Worm (Caenorhabditis elegans) whole organism, mixed stage, embryonic: ENCODE measurements around the gene dcs-1.

Experiments
- M03D4.4 ChIP-seq: sonication (generic microtip); optimal IDR thresholded peaks from 2 replicates; lab custom pipeline; 2017; ENCODE audit warnings: mild to moderate bottlenecking, missing genetic modification characterization, missing compliant biosample characterization
- bed-3 ChIP-seq: fragments of 200-800 bp; sonication (Bioruptor generic); optimal IDR thresholded peaks from 3 replicates; lab custom pipeline; 2018; ENCODE audit warnings: mild to moderate bottlenecking, missing genetic modification characterization, moderate library complexity, missing compliant biosample characterization
- blmp-1 ChIP-seq: fragments of 150-350 bp; optimal IDR thresholded peaks from 2 replicates; lab custom pipeline; 2014; ENCODE audit warnings: missing biosample characterization, missing genetic modification characterization
- ceh-39 ChIP-seq: fragments of 150-350 bp; optimal IDR thresholded peaks from 2 replicates; lab custom pipeline; 2014; ENCODE audit warnings: missing biosample characterization, missing genetic modification characterization
- ceh-43 ChIP-seq: fragments of 200-800 bp; sonication (Bioruptor generic); optimal IDR thresholded peaks from 2 replicates; lab custom pipeline; 2018; ENCODE audit warnings: mild to moderate bottlenecking, missing genetic modification characterization, moderate library complexity, missing compliant biosample characterization
- ceh-83 ChIP-seq: fragments of 200-800 bp; sonication (Bioruptor generic); optimal IDR thresholded peaks from 2 replicates; lab custom pipeline; 2018; ENCODE audit warnings: mild to moderate bottlenecking, missing genetic modification characterization, missing compliant biosample characterization
- ces-1 ChIP-seq: fragments of 150-350 bp; optimal IDR thresholded peaks from 2 replicates; lab custom pipeline; 2014; ENCODE audit warnings: missing biosample characterization, missing genetic modification reagents, missing genetic modification characterization
- drap-1 ChIP-seq: fragments of 200-800 bp; sonication (Bioruptor generic); optimal IDR thresholded peaks from 3 replicates; lab custom pipeline; 2018; ENCODE audit warnings: mild to moderate bottlenecking, missing genetic modification characterization, missing compliant biosample characterization
- elt-1 ChIP-seq: sonication (generic microtip); optimal IDR thresholded peaks from 2 replicates; lab custom pipeline; 2017; ENCODE audit warnings: missing genetic modification characterization, mild to moderate bottlenecking, missing compliant biosample characterization, antibody characterized with exemption, moderate library complexity, borderline replicate concordance; ENCODE audit not compliant: insufficient read depth
- elt-3 ChIP-seq: fragments of 150-350 bp; optimal IDR thresholded peaks from 2 replicates; lab custom pipeline; 2014; ENCODE audit warnings: missing biosample characterization, missing genetic modification characterization
- flh-1 ChIP-seq: fragments of 200-800 bp; sonication (Bioruptor generic); optimal IDR thresholded peaks from 2 replicates; lab custom pipeline; 2018; ENCODE audit warnings: mild to moderate bottlenecking, missing genetic modification characterization, moderate library complexity, missing compliant biosample characterization
- ham-2 ChIP-seq: fragments of 200-800 bp; sonication (Bioruptor generic); optimal IDR thresholded peaks from 2 replicates; lab custom pipeline; 2018; ENCODE audit warnings: mild to moderate bottlenecking, missing genetic modification characterization, missing compliant biosample characterization
- hlh-1 ChIP-seq: fragments of 150-350 bp; optimal IDR thresholded peaks from 2 replicates; lab custom pipeline; 2014; ENCODE audit warnings: missing biosample characterization, missing genetic modification reagents, missing genetic modification characterization
- lin-13 ChIP-seq: fragments of 150-350 bp; optimal IDR thresholded peaks from 2 replicates; lab custom pipeline; 2014; ENCODE audit warnings: missing biosample characterization, missing genetic modification characterization
- lin-32 ChIP-seq: fragments of 200-800 bp; sonication (Bioruptor generic); optimal IDR thresholded peaks from 2 replicates; lab custom pipeline; 2018; ENCODE audit warnings: mild to moderate bottlenecking, missing genetic modification characterization, missing compliant biosample characterization
- lsy-2 ChIP-seq: fragments of 150-350 bp; optimal IDR thresholded peaks from 2 replicates; lab custom pipeline; 2014; ENCODE audit warnings: missing biosample characterization, missing genetic modification characterization
- mab-5 ChIP-seq: fragments of 150-350 bp; optimal IDR thresholded peaks from 2 replicates; lab custom pipeline; 2014; ENCODE audit warnings: missing biosample characterization, missing genetic modification characterization
- mep-1 ChIP-seq: fragments of 150-350 bp; optimal IDR thresholded peaks from 2 replicates; lab custom pipeline; 2017; ENCODE audit warnings: missing biosample characterization, missing genetic modification reagents, missing genetic modification characterization, inconsistent platforms
- mls-2 ChIP-seq: sonication (generic microtip); optimal IDR thresholded peaks from 2 replicates; lab custom pipeline; 2016; ENCODE audit warnings: mild to moderate bottlenecking, missing genetic modification characterization, moderate library complexity, missing compliant biosample characterization
- nhr-12 ChIP-seq: fragments of 150-350 bp; optimal IDR thresholded peaks from 2 replicates; lab custom pipeline; 2014; ENCODE audit warnings: missing biosample characterization, missing genetic modification characterization
- nhr-2 ChIP-seq: fragments of 150-350 bp; optimal IDR thresholded peaks from 2 replicates; lab custom pipeline; 2014; ENCODE audit warnings: missing biosample characterization, missing genetic modification characterization
- nhr-237 ChIP-seq: fragments of 150-350 bp; optimal IDR thresholded peaks from 2 replicates; lab custom pipeline; 2014; ENCODE audit warnings: missing biosample characterization, missing genetic modification characterization
- nhr-76 ChIP-seq: sonication (generic microtip); optimal IDR thresholded peaks from 2 replicates; lab custom pipeline; 2017; ENCODE audit warnings: missing biosample characterization, missing genetic modification characterization
- pha-4 ChIP-seq: fragments of 150-350 bp; optimal IDR thresholded peaks from 2 replicates; lab custom pipeline; 2018; ENCODE audit warnings: missing biosample characterization, missing genetic modification reagents, missing genetic modification characterization
- sem-2 ChIP-seq: fragments of 200-800 bp; sonication (Bioruptor generic); optimal IDR thresholded peaks from 2 replicates; lab custom pipeline; 2018; ENCODE audit warnings: mild to moderate bottlenecking, missing genetic modification characterization, missing compliant biosample characterization
- snpc-4 ChIP-seq: fragments of 150-350 bp; optimal IDR thresholded peaks from 2 replicates; lab custom pipeline; 2014; ENCODE audit warnings: missing biosample characterization, missing genetic modification characterization
- sptf-1 ChIP-seq: sonication (generic microtip); optimal IDR thresholded peaks from 2 replicates; lab custom pipeline; 2017; ENCODE audit warnings: mild to moderate bottlenecking, missing genetic modification characterization, moderate library complexity, missing compliant biosample characterization
- tbx-8 ChIP-seq: fragments of 200-800 bp; sonication (Bioruptor generic); optimal IDR thresholded peaks from 2 replicates; lab custom pipeline; 2018; ENCODE audit warnings: mild to moderate bottlenecking, missing genetic modification characterization, moderate library complexity, missing compliant biosample characterization
- unc-120 ChIP-seq: sonication (generic microtip); optimal IDR thresholded peaks from 2 replicates; lab custom pipeline; 2017; ENCODE audit warnings: missing genetic modification characterization, missing compliant biosample characterization; ENCODE audit not compliant: poor library complexity, severe bottlenecking
- unc-39 ChIP-seq: fragments of 150-350 bp; optimal IDR thresholded peaks from 2 replicates; lab custom pipeline; 2014; ENCODE audit warnings: missing biosample characterization, missing genetic modification characterization
- unc-62 ChIP-seq: fragments of 150-350 bp; optimal IDR thresholded peaks from 2 replicates; lab custom pipeline; 2014; ENCODE audit warnings: missing biosample characterization, missing genetic modification reagents, missing genetic modification characterization
- zip-8 ChIP-seq: fragments of 150-350 bp; optimal IDR thresholded peaks from 2 replicates; lab custom pipeline; 2014; ENCODE audit warnings: missing biosample characterization, missing genetic modification characterization
- ztf-11 ChIP-seq: fragments of 150-350 bp; optimal IDR thresholded peaks from 2 replicates; lab custom pipeline; 2014; ENCODE audit warnings: missing biosample characterization, missing genetic modification characterization

Gene dcs-1

ce11 chrV:20064076-20064475 lies 26.5 kb downstream of the dcs-1 start, which contains the start of gene ttx-1:
TSS of gene ttx-1 (minus strand) at chrV:20064176.
- no peak for TF ChIP-seq unc-120 (tag; lab: Kevin White, UChicago)
- no peak for TF ChIP-seq mab-5 (tag; lab: Kevin White, UChicago)
- no peak for TF ChIP-seq lin-32 (GFP tag; lab: Kevin White, UChicago)
- no peak for TF ChIP-seq sem-2 (GFP tag; lab: Kevin White, UChicago)
- TF ChIP-seq ceh-39 (tag; lab: Kevin White, UChicago), result no peak
- no peak for TF ChIP-seq mep-1 (tag; lab: Kevin White, UChicago)
- TF ChIP-seq zip-8, result no peak
- TF ChIP-seq ceh-43 (GFP tag; lab: Kevin White, UChicago), result no peak
- TF ChIP-seq snpc-4 (tag; lab: Kevin White, UChicago), result no peak
- no peak for TF ChIP-seq M03D4.4 (tag; lab: Kevin White, UChicago)
- no peak for TF ChIP-seq elt-1 (tag; lab: Kevin White, UChicago)
- TF ChIP-seq nhr-12, result no peak
- no peak for TF ChIP-seq pha-4
- no peak for TF ChIP-seq flh-1 (GFP tag; lab: Kevin White, UChicago)
- TF ChIP-seq elt-3 (tag; lab: Kevin White, UChicago), result no peak
- no peak for TF ChIP-seq unc-62 (GFP tag; lab: Kevin White, UChicago)
- no peak for TF ChIP-seq lin-13
- TF ChIP-seq tbx-8 (GFP tag; lab: Kevin White, UChicago), result no peak

ce11 chrV:20061498-20061897 lies 29.0 kb downstream of the dcs-1 start:
- TF ChIP-seq flh-1 (GFP tag; lab: Kevin White, UChicago), result no peak
- no peak for TF ChIP-seq nhr-237
- no peak for TF ChIP-seq zip-8
- TF ChIP-seq sem-2 (GFP tag; lab: Kevin White, UChicago), result no peak
- TF ChIP-seq mab-5 (tag; lab: Kevin White, UChicago), result no peak
- no peak for TF ChIP-seq M03D4.4 (tag; lab: Kevin White, UChicago)
- TF ChIP-seq tbx-8 (GFP tag; lab: Kevin White, UChicago), result no peak
- no peak for TF ChIP-seq nhr-2 (tag; lab: Kevin White, UChicago)
- TF ChIP-seq hlh-1, result no peak
- TF ChIP-seq nhr-76, result no peak
- peak; percentile 74 for TF ChIP-seq mls-2
- no peak for TF ChIP-seq mep-1 (tag; lab: Kevin White, UChicago)
- no peak for TF ChIP-seq ces-1 (GFP tag; lab: Kevin White, UChicago)
- peak; percentile 70 for TF ChIP-seq lsy-2 (tag; lab: Kevin White, UChicago)
- no peak for TF ChIP-seq ceh-39 (tag; lab: Kevin White, UChicago)
- TF ChIP-seq ceh-43 (GFP tag; lab: Kevin White, UChicago), result no peak
- TF ChIP-seq elt-1 (tag; lab: Kevin White, UChicago), result no peak
- no peak for TF ChIP-seq pha-4
- no peak for TF ChIP-seq bed-3 (GFP tag; lab: Kevin White, UChicago)
- TF ChIP-seq ham-2 (GFP tag; lab: Kevin White, UChicago), result no peak
- TF ChIP-seq unc-120 (tag; lab: Kevin White, UChicago), result peak; percentile 1
- no peak for TF ChIP-seq nhr-12
- peak; percentile 2 for TF ChIP-seq sptf-1 (tag; lab: Kevin White, UChicago)
- no peak for TF ChIP-seq elt-3 (tag; lab: Kevin White, UChicago)
- TF ChIP-seq unc-39 (tag; lab: Kevin White, UChicago), result no peak
- TF ChIP-seq ceh-83 (GFP tag; lab: Kevin White, UChicago), result peak; percentile 11
- no peak for TF ChIP-seq drap-1
- no peak for TF ChIP-seq blmp-1 (tag; lab: Kevin White, UChicago)
- TF ChIP-seq, all 35 proteins: peak for 5

DNA sequence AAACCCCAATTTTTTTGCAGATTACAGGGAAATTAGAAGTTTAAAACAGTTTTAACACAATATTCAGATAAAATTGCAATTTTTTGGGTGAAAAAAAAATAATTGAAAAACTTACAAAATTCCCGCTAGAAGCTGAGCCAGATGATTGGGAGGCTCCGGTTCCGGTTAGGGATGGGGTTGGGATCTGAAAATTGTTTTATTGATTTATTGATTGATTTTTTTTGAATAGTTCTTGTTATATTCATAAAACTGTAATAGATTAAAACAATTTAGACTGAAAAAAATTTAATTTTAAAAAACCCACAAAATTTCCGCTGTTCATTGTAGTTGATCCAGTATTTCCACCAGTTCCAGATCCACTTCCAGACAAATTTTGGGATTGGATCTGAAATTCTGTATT lies 31.2 kb downstream of the dcs-1 start:
- TF ChIP-seq mep-1 (tag; lab: Kevin White, UChicago) (no peak), ceh-83 (GFP tag; lab: Kevin White, UChicago) (no peak), hlh-1 (no peak), elt-1 (tag; lab: Kevin White, UChicago) (no peak), elt-3 (tag; lab: Kevin White, UChicago) (no peak), lin-13 (no peak), flh-1 (GFP tag; lab: Kevin White, UChicago) (no peak), nhr-12 (no peak)

- no peak for TF ChIP-seq nhr-12
- TF ChIP-seq elt-3 (tag; lab: Kevin White, UChicago), result no peak
- TF ChIP-seq M03D4.4 (tag; lab: Kevin White, UChicago), result no peak
- TF ChIP-seq lsy-2 (tag; lab: Kevin White, UChicago), result no peak
- TF ChIP-seq lin-13, result no peak
- TF ChIP-seq ztf-11 (tag; lab: Kevin White, UChicago), result no peak
- no peak for TF ChIP-seq mep-1 (tag; lab: Kevin White, UChicago)
- no peak for TF ChIP-seq flh-1 (GFP tag; lab: Kevin White, UChicago)
Measured at ce11 chrV:20049065-20049464, 41.5 kb downstream of the dcs-1 start, which contains the start of gene srh-233. TSS of gene srh-233 (plus strand) at chrV:20049365.
